Fruit fly (Drosophila melanogaster): ENCODE measurements around the gene Ir68a.
A peak's percentile ranks its signal among the peaks of the same experiment; 100 is the strongest.

- TF ChIP-seq kay (GFP tag; optimal IDR thresholded peaks at IDR 0.05) (no peak), CG12155 (GFP tag; optimal IDR thresholded peaks at IDR 0.05) (peak; percentile 21), MESR4 (GFP tag; optimal IDR thresholded peaks at IDR 0.05) (peak; percentile 84), CG10462 (GFP tag; optimal IDR thresholded peaks at IDR 0.05) (no peak), CoRest (tag; optimal IDR thresholded peaks at IDR 0.05) (peak; percentile 69)
Observed at dm6 chr3L:11205608-11206336, 30.2 kb downstream of the Ir68a start, which contains the start of gene Plod.

Measured in whole organism, embryonic.